Worm (Caenorhabditis elegans) whole organism, early embryonic: ENCODE data around the gene K08H2.7.

Experiments
- F13C5.2 ChIP-seq: sonication (generic microtip); optimal IDR thresholded peaks from 2 replicates; lab custom pipeline; 2017; ENCODE audit warnings: mild to moderate bottlenecking, missing genetic modification characterization, inconsistent platforms, missing compliant biosample characterization
- ceh-36 ChIP-seq: sonication (generic microtip); optimal IDR thresholded peaks from 2 replicates; lab custom pipeline; 2016; ENCODE audit warnings: missing genetic modification characterization, inconsistent platforms, missing compliant biosample characterization
- hmg-4 ChIP-seq: fragments of 200-800 bp; sonication (Bioruptor generic); optimal IDR thresholded peaks from 2 replicates; lab custom pipeline; 2018; ENCODE audit warnings: mild to moderate bottlenecking, missing genetic modification characterization, missing compliant biosample characterization
- hnd-1 ChIP-seq: sonication (generic microtip); optimal IDR thresholded peaks from 2 replicates; lab custom pipeline; 2016; ENCODE audit warnings: missing genetic modification characterization, missing compliant biosample characterization
- scrt-1 ChIP-seq: fragments of 200-800 bp; sonication (Bioruptor generic); IDR thresholded peaks from 2 replicates; pipeline ENCODE4 v1.3.6; 2022; ENCODE audit warnings: missing genetic modification characterization, missing compliant biosample characterization
- tbx-11 ChIP-seq: fragments of 200-800 bp; sonication (Bioruptor generic); IDR thresholded peaks from 2 replicates; pipeline ENCODE4 v1.3.6; 2022; ENCODE audit warnings: missing genetic modification characterization, missing compliant biosample characterization

DNA sequence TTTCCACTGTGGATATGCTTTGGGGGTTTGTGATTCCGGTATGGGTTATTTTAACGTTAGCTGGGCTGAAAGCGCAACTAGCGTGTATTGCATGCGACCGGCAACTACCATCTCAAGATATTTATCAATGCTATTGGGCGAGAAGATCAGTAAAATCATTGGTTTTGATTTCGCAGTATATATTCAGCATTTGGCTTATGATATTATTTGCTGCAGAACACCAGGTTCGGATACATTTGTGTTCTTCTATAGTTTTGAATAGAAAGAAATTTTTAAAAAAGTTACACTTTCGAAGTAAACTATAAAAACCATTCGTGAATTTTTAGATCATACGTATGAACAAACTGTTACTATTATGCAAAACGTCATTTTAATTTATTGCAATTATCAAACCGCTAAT is 30.3 kb downstream of the K08H2.7 start:
- TF ChIP-seq hnd-1 (tag; lab: Kevin White, UChicago) (no peak), hmg-4 (GFP tag; lab: Kevin White, UChicago) (no peak), tbx-11 (GFP tag; lab: Robert Waterston, UW) (no peak), ceh-36 (tag; lab: Kevin White, UChicago) (no peak), F13C5.2 (no peak), scrt-1 (GFP tag; lab: Robert Waterston, UW) (no peak)
